Fruit fly (Drosophila melanogaster) whole organism, embryonic: ENCODE data around the gene CG42307.

Experiments
- Asciz ChIP-seq: fragments of 200-800 bp; sonication (Bioruptor generic); optimal IDR thresholded peaks from 2 replicates; lab custom pipeline; 2017; ENCODE audit warnings: missing biosample characterization, mild to moderate bottlenecking, missing genetic modification characterization, missing genetic modification reagents
- BtbVII ChIP-seq: fragments of 200-800 bp; sonication (Bioruptor generic); optimal IDR thresholded peaks from 3 replicates; lab custom pipeline; 2017; ENCODE audit warnings: missing biosample characterization, mild to moderate bottlenecking, missing genetic modification characterization
- CG1024 ChIP-seq: fragments of 200-800 bp; sonication (Bioruptor generic); IDR thresholded peaks from 2 replicates; pipeline ENCODE4 v1.3.6; 2022; ENCODE audit warnings: missing biosample characterization, missing genetic modification characterization
- CG10321 ChIP-seq: fragments of 200-800 bp; sonication (Bioruptor generic); IDR thresholded peaks from 2 replicates; pipeline ENCODE4 v1.3.6; 2022; ENCODE audit warnings: missing biosample characterization, missing genetic modification characterization
- CG10462 ChIP-seq: fragments of 200-800 bp; sonication (Bioruptor generic); optimal IDR thresholded peaks from 2 replicates; lab custom pipeline; 2016; ENCODE audit warnings: missing biosample characterization, missing genetic modification characterization
- CG10979 ChIP-seq: fragments of 200-800 bp; sonication (Bioruptor generic); optimal IDR thresholded peaks from 2 replicates; lab custom pipeline; 2018; ENCODE audit warnings: missing biosample characterization, mild to moderate bottlenecking, missing genetic modification characterization, moderate library complexity
- CG11504 ChIP-seq: fragments of 200-800 bp; sonication (Bioruptor generic); optimal IDR thresholded peaks from 3 replicates; lab custom pipeline; 2019; ENCODE audit warnings: missing biosample characterization, mild to moderate bottlenecking, missing genetic modification characterization, moderate library complexity
- CG11723 ChIP-seq: fragments of 200-800 bp; sonication (Bioruptor generic); optimal IDR thresholded peaks from 2 replicates; lab custom pipeline; 2017; ENCODE audit warnings: missing biosample characterization, mild to moderate bottlenecking, missing genetic modification characterization
- CG13296 ChIP-seq: fragments of 200-800 bp; sonication (Bioruptor generic); optimal IDR thresholded peaks from 3 replicates; lab custom pipeline; 2018; ENCODE audit warnings: missing biosample characterization, mild to moderate bottlenecking, missing genetic modification characterization
- CG14710 ChIP-seq: fragments of 200-800 bp; sonication (Bioruptor generic); optimal IDR thresholded peaks from 3 replicates; lab custom pipeline; 2019; ENCODE audit warnings: missing biosample characterization, mild to moderate bottlenecking, missing genetic modification characterization, moderate library complexity
- CG16863 ChIP-seq: fragments of 200-800 bp; sonication (Bioruptor generic); optimal IDR thresholded peaks from 3 replicates; lab custom pipeline; 2016; ENCODE audit warnings: missing biosample characterization, missing genetic modification characterization
- CG17328 ChIP-seq: fragments of 200-800 bp; sonication (Bioruptor generic); IDR thresholded peaks from 2 replicates; pipeline ENCODE4 v1.3.6; 2022; ENCODE audit warnings: missing biosample characterization, missing genetic modification characterization
- CG17829 ChIP-seq: fragments of 200-800 bp; optimal IDR thresholded peaks from 2 replicates; lab custom pipeline; 2019; ENCODE audit warnings: missing biosample characterization, mild to moderate bottlenecking, missing genetic modification characterization, moderate library complexity
- CG18476 ChIP-seq: fragments of 200-800 bp; sonication (Bioruptor generic); optimal IDR thresholded peaks from 2 replicates; lab custom pipeline; 2016; ENCODE audit warnings: missing biosample characterization, mild to moderate bottlenecking, missing genetic modification characterization
- CG2199 ChIP-seq: fragments of 200-800 bp; sonication (Bioruptor generic); IDR thresholded peaks from 3 replicates; pipeline ENCODE4 v1.3.6; 2022; ENCODE audit warnings: missing biosample characterization, missing genetic modification characterization
- CG2678 ChIP-seq: fragments of 200-800 bp; sonication (Bioruptor generic); optimal IDR thresholded peaks from 3 replicates; lab custom pipeline; 2019; ENCODE audit warnings: missing biosample characterization, mild to moderate bottlenecking, missing genetic modification characterization, moderate library complexity
- CG31388 ChIP-seq: fragments of 200-800 bp; sonication (Bioruptor generic); optimal IDR thresholded peaks from 2 replicates; lab custom pipeline; 2016; ENCODE audit warnings: missing biosample characterization, missing genetic modification characterization
- CG6272 ChIP-seq: fragments of 200-800 bp; sonication (Bioruptor generic); IDR thresholded peaks from 2 replicates; pipeline ENCODE4 v1.3.6; 2022; ENCODE audit warnings: missing biosample characterization, missing genetic modification characterization
- CG7987 ChIP-seq: fragments of 200-800 bp; sonication (Bioruptor generic); optimal IDR thresholded peaks from 2 replicates; lab custom pipeline; 2018; ENCODE audit warnings: missing biosample characterization, mild to moderate bottlenecking, missing genetic modification characterization, moderate library complexity
- Dad ChIP-seq: fragments of 200-800 bp; sonication (Bioruptor generic); optimal IDR thresholded peaks from 3 replicates; lab custom pipeline; 2016; ENCODE audit warnings: missing biosample characterization, missing genetic modification characterization
- Drgx ChIP-seq: fragments of 200-800 bp; sonication (Bioruptor generic); IDR thresholded peaks from 2 replicates; pipeline ENCODE4 v1.3.6; 2022; ENCODE audit warnings: missing biosample characterization, missing genetic modification characterization
- Fer1 ChIP-seq: fragments of 200-800 bp; sonication (Bioruptor generic); optimal IDR thresholded peaks from 2 replicates; lab custom pipeline; 2017; ENCODE audit warnings: missing biosample characterization, mild to moderate bottlenecking, missing genetic modification characterization
- HLHmδ ChIP-seq: fragments of 200-800 bp; sonication (Bioruptor generic); optimal IDR thresholded peaks from 2 replicates; lab custom pipeline; 2018; ENCODE audit warnings: missing biosample characterization, mild to moderate bottlenecking, missing genetic modification characterization, moderate library complexity
- Hr78 ChIP-seq, 2 experiments: fragments of 200-800 bp in 1 of 2; fragments of >200 bp in 1 of 2; sonication (Bioruptor generic) in 1 of 2; optimal IDR thresholded peaks; 2 replicates each; lab custom pipeline; 2017 to 2019; ENCODE audit warnings: missing biosample characterization in 2 of 2, missing genetic modification characterization in 2 of 2, mild to moderate bottlenecking in 1 of 2, moderate library complexity in 1 of 2
- Med ChIP-seq: fragments of 200-800 bp; sonication (Bioruptor generic); peaks from one replicate; lab custom pipeline; 2016; ENCODE audit warnings: missing biosample characterization, missing genetic modification characterization, mild to moderate bottlenecking, inconsistent platforms, moderate library complexity
- Meics ChIP-seq: fragments of 200-800 bp; sonication (Bioruptor generic); optimal IDR thresholded peaks from 2 replicates; lab custom pipeline; 2017; ENCODE audit warnings: missing biosample characterization, mild to moderate bottlenecking, missing genetic modification characterization
- Mes4 ChIP-seq: fragments of 200-800 bp; sonication (Bioruptor generic); optimal IDR thresholded peaks from 2 replicates; lab custom pipeline; 2016; ENCODE audit warnings: missing biosample characterization, missing genetic modification characterization
- Nf-YB ChIP-seq: fragments of 200-800 bp; sonication (Bioruptor generic); optimal IDR thresholded peaks from 3 replicates; lab custom pipeline; 2019; ENCODE audit warnings: missing biosample characterization, mild to moderate bottlenecking, missing genetic modification characterization, moderate library complexity
- PHDP ChIP-seq: fragments of 200-800 bp; sonication (Bioruptor generic); optimal IDR thresholded peaks from 3 replicates; lab custom pipeline; 2018; ENCODE audit warnings: missing biosample characterization, mild to moderate bottlenecking, missing genetic modification characterization, moderate library complexity
- Ptx1 ChIP-seq: fragments of 200-800 bp; sonication (Bioruptor generic); IDR thresholded peaks from 2 replicates; pipeline ENCODE4 v1.3.6; 2022; ENCODE audit warnings: missing biosample characterization, missing genetic modification characterization
- Rfx ChIP-seq: fragments of 200-800 bp; sonication (Bioruptor generic); IDR thresholded peaks from 2 replicates; pipeline ENCODE4 v1.3.6; 2022; ENCODE audit warnings: missing biosample characterization, missing genetic modification characterization
- Xbp1 ChIP-seq: fragments of 200-800 bp; sonication (Bioruptor generic); optimal IDR thresholded peaks from 3 replicates; lab custom pipeline; 2016; ENCODE audit warnings: missing biosample characterization, mild to moderate bottlenecking, missing genetic modification characterization
- Xrp1 ChIP-seq: fragments of 200-800 bp; sonication (Bioruptor generic); IDR thresholded peaks from 2 replicates; pipeline ENCODE4 v1.3.6; 2022; ENCODE audit warnings: missing biosample characterization, missing genetic modification characterization
- ara ChIP-seq: fragments of 200-800 bp; sonication (Bioruptor generic); IDR thresholded peaks from 2 replicates; pipeline ENCODE4 v1.3.6; 2022; ENCODE audit warnings: missing biosample characterization, missing genetic modification characterization
- cas ChIP-seq: fragments of 200-800 bp; sonication (Bioruptor generic); IDR thresholded peaks from 2 replicates; pipeline ENCODE4 v1.3.6; 2022; ENCODE audit warnings: missing biosample characterization, missing genetic modification characterization
- chinmo ChIP-seq: fragments of 200-800 bp; sonication (Bioruptor generic); IDR thresholded peaks from 4 replicates; pipeline ENCODE4 v1.3.6; 2022; ENCODE audit warnings: missing biosample characterization, missing genetic modification characterization; ENCODE audit not compliant: partially characterized antibody
- ci ChIP-seq: fragments of 200-800 bp; sonication (Bioruptor generic); IDR thresholded peaks from 3 replicates; pipeline ENCODE4 v1.3.6; 2022; ENCODE audit warnings: missing biosample characterization, missing genetic modification characterization
- crol ChIP-seq: fragments of 200-800 bp; sonication (Bioruptor generic); IDR thresholded peaks from 2 replicates; pipeline ENCODE4 v1.3.6; 2022; ENCODE audit warnings: missing biosample characterization, missing genetic modification characterization
- dimm ChIP-seq: fragments of 200-800 bp; sonication (Bioruptor generic); IDR thresholded peaks from 2 replicates; pipeline ENCODE4 v1.3.6; 2022; ENCODE audit warnings: missing biosample characterization, missing genetic modification characterization
- fru ChIP-seq: fragments of >200 bp; optimal IDR thresholded peaks from 2 replicates; lab custom pipeline; 2017
- ftz-f1 ChIP-seq: fragments of 200-800 bp; sonication (Bioruptor generic); optimal IDR thresholded peaks from 2 replicates; lab custom pipeline; 2016; ENCODE audit warnings: missing biosample characterization, missing genetic modification characterization
- gce ChIP-seq: fragments of 200-800 bp; sonication (Bioruptor generic); IDR thresholded peaks from 3 replicates; pipeline ENCODE4 v1.3.6; 2022; ENCODE audit warnings: missing biosample characterization, missing genetic modification characterization
- gsb-n ChIP-seq: fragments of 200-800 bp; sonication (Bioruptor generic); optimal IDR thresholded peaks from 3 replicates; lab custom pipeline; 2018; ENCODE audit warnings: missing biosample characterization, mild to moderate bottlenecking, missing genetic modification characterization
- pho ChIP-seq: fragments of 200-800 bp; sonication (Bioruptor generic); optimal IDR thresholded peaks from 2 replicates; lab custom pipeline; 2016; ENCODE audit warnings: missing biosample characterization, missing genetic modification characterization
- phol ChIP-seq: fragments of 200-800 bp; sonication (Bioruptor generic); optimal IDR thresholded peaks from 3 replicates; lab custom pipeline; 2018; ENCODE audit warnings: missing biosample characterization, mild to moderate bottlenecking, missing genetic modification characterization, moderate library complexity
- pita ChIP-seq: fragments of 200-800 bp; sonication (Bioruptor generic); optimal IDR thresholded peaks from 2 replicates; lab custom pipeline; 2017; ENCODE audit warnings: missing biosample characterization, mild to moderate bottlenecking, missing genetic modification characterization
- pros ChIP-seq: fragments of 200-800 bp; sonication (Bioruptor generic); optimal IDR thresholded peaks from 3 replicates; lab custom pipeline; 2019; ENCODE audit warnings: missing biosample characterization, mild to moderate bottlenecking, missing genetic modification characterization, moderate library complexity
- sens ChIP-seq: fragments of 200-800 bp; sonication (Bioruptor generic); peaks from one replicate; lab custom pipeline; 2016; ENCODE audit warnings: missing biosample characterization, missing genetic modification characterization
- stc ChIP-seq: fragments of 200-800 bp; sonication (Bioruptor generic); IDR thresholded peaks from 2 replicates; pipeline ENCODE4 v1.3.6; 2022; ENCODE audit warnings: missing biosample characterization, missing genetic modification characterization
- vvl ChIP-seq: fragments of 200-800 bp; sonication (Bioruptor generic); IDR thresholded peaks from 2 replicates; pipeline ENCODE4 v1.3.6; 2022; ENCODE audit warnings: missing biosample characterization, missing genetic modification characterization
- z ChIP-seq: fragments of 200-800 bp; sonication (Bioruptor generic); IDR thresholded peaks from 3 replicates; pipeline ENCODE4 v1.3.6; 2022; ENCODE audit warnings: missing biosample characterization, missing genetic modification characterization

The CG42307 gene

DNA sequence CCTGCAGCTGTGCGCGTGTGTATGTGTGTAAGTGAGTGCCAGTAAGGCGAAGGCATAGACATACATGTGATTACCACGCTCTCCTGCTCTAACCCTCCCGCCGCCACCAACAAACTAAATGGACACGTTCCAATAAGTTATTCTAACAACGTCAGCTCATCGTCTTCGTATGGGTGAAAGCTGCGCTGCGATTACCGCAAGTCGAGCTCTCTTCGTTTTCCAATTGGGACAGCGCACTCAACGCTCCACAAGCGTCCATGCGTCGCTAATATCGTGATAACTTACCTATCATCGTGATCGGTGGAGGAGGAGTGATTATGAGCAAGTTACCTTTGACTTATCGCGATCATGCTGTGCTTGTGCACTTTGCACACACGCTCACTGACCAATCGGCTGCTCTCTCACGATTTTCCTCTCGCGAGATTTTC lies 32.2 kb downstream of the CG42307 start (continued):
- TF ChIP-seq ci, result peak; percentile 59; the same call in 2 of the 3 replicates
- peak; percentile 62 for TF ChIP-seq Drgx
- TF ChIP-seq CG11504 (tag; lab: Kevin White, UChicago), result peak; percentile 41
- no peak for TF ChIP-seq pita (GFP tag; lab: Kevin White, UChicago)
- peak; percentile 69 for TF ChIP-seq pros (GFP tag; lab: Kevin White, UChicago)
- TF ChIP-seq CG11723 (GFP tag; lab: Kevin White, UChicago), result no peak
- no peak for TF ChIP-seq dimm (GFP tag; lab: Robert Waterston, UW)
- TF ChIP-seq Xrp1 (GFP tag; lab: Robert Waterston, UW), result 0 out of 2 replicates have a peak, but pooled peaks have one; percentile 28
- 0 out of 2 replicates have a peak, but pooled peaks have one; percentile 25 for TF ChIP-seq Rfx (GFP tag; lab: Robert Waterston, UW)
- no peak for TF ChIP-seq BtbVII (GFP tag; lab: Kevin White, UChicago)
- peak; percentile 30 for TF ChIP-seq gsb-n (tag; lab: Kevin White, UChicago)
- peak; percentile 23 for TF ChIP-seq Dad (GFP tag; lab: Kevin White, UChicago)
- TF ChIP-seq Xbp1 (GFP tag; lab: Kevin White, UChicago), result no peak
- TF ChIP-seq PHDP (tag; lab: Kevin White, UChicago), result peak; percentile 17
- no peak for TF ChIP-seq CG16863 (GFP tag; lab: Kevin White, UChicago)
- no peak for TF ChIP-seq CG17328 (GFP tag; lab: Robert Waterston, UW)
- TF ChIP-seq Fer1 (GFP tag; lab: Kevin White, UChicago), result peak; percentile 18
- peak; percentile 75 for TF ChIP-seq Med
- TF ChIP-seq HLHmδ (GFP tag; lab: Kevin White, UChicago), result peak; percentile 42
- TF ChIP-seq CG31388 (GFP tag; lab: Kevin White, UChicago), result no peak
- peak in 1 of 2 experiments; percentile 95 for TF ChIP-seq Hr78 (GFP tag; optimal IDR thresholded peaks at IDR 0.05; lab: Kevin White, UChicago)
- TF ChIP-seq z, result no peak
- TF ChIP-seq fru (lab: Kevin White, UChicago), result no peak
- TF ChIP-seq pho (GFP tag; lab: Kevin White, UChicago), result no peak
- TF ChIP-seq Ptx1 (GFP tag; lab: Robert Waterston, UW), result 0 out of 2 replicates have a peak, but pooled peaks have one; percentile 20
- peak; percentile 46 for TF ChIP-seq ara (GFP tag; lab: Robert Waterston, UW)
- TF ChIP-seq CG10462 (GFP tag; lab: Kevin White, UChicago), result no peak
- no peak for TF ChIP-seq ftz-f1 (GFP tag; lab: Kevin White, UChicago)
- peak; percentile 46; the same call in 1 of the 2 replicates for TF ChIP-seq CG1024 (GFP tag; lab: Robert Waterston, UW)
- TF ChIP-seq phol (tag; lab: Kevin White, UChicago), result peak; percentile 41
- TF ChIP-seq stc (GFP tag; lab: Robert Waterston, UW), result peak; percentile 38; the same call in 1 of the 2 replicates
- peak; percentile 83 for TF ChIP-seq CG2199
- peak; percentile 59 for TF ChIP-seq Asciz
- peak; percentile 71 for TF ChIP-seq sens (GFP tag; lab: Kevin White, UChicago)
- TF ChIP-seq CG10321 (GFP tag; lab: Robert Waterston, UW), result no peak
- TF ChIP-seq vvl, result peak; percentile 64; the same call in 1 of the 2 replicates
- peak; percentile 46 for TF ChIP-seq CG2678 (tag; lab: Kevin White, UChicago)
- TF ChIP-seq CG14710 (tag; lab: Kevin White, UChicago), result no peak
- TF ChIP-seq CG17829 (tag; lab: Kevin White, UChicago), result peak; percentile 9
- TF ChIP-seq Meics (GFP tag; lab: Kevin White, UChicago), result peak; percentile 56
- no peak for TF ChIP-seq Mes4 (GFP tag; lab: Kevin White, UChicago)
- no peak for TF ChIP-seq CG18476 (GFP tag; lab: Kevin White, UChicago)
- TF ChIP-seq CG6272 (GFP tag; lab: Robert Waterston, UW), result no peak
- peak; percentile 47; the same call in 1 of the 3 replicates for TF ChIP-seq gce
- peak; percentile 0 for TF ChIP-seq CG10979
- peak; percentile 29 for TF ChIP-seq Nf-YB (GFP tag; lab: Kevin White, UChicago)
- TF ChIP-seq CG7987, result peak; percentile 4
- peak; percentile 17 for TF ChIP-seq CG13296 (GFP tag; lab: Kevin White, UChicago)
- peak; percentile 91 for TF ChIP-seq crol (GFP tag; lab: Robert Waterston, UW)
- TF ChIP-seq cas (GFP tag; lab: Robert Waterston, UW), result no peak
- TF ChIP-seq chinmo, result 0 out of 4 replicates have a peak, but pooled peaks have one; percentile 8
